Fruit fly (Drosophila melanogaster) whole organism, embryonic: ENCODE measurements around the gene CG6878.

Source experiments
- BtbVII ChIP-seq: fragments of 200-800 bp; sonication (Bioruptor generic); optimal IDR thresholded peaks from 3 replicates; lab custom pipeline; 2017; ENCODE audit warnings: missing biosample characterization, mild to moderate bottlenecking, missing genetic modification characterization
- C15 ChIP-seq: fragments of 200-800 bp; sonication (Bioruptor generic); IDR thresholded peaks from 3 replicates; pipeline ENCODE4 v1.3.6; 2022; ENCODE audit warnings: missing biosample characterization, missing genetic modification characterization
- CG10431 ChIP-seq: fragments of 200-800 bp; sonication (Bioruptor generic); optimal IDR thresholded peaks from 3 replicates; lab custom pipeline; 2018; ENCODE audit warnings: missing biosample characterization, mild to moderate bottlenecking, missing genetic modification characterization
- CG10979 ChIP-seq: fragments of 200-800 bp; sonication (Bioruptor generic); optimal IDR thresholded peaks from 2 replicates; lab custom pipeline; 2018; ENCODE audit warnings: missing biosample characterization, mild to moderate bottlenecking, missing genetic modification characterization, moderate library complexity
- CG11247 ChIP-seq: fragments of 200-800 bp; sonication (Bioruptor generic); IDR thresholded peaks from 2 replicates; pipeline ENCODE4 v1.3.6; 2022; ENCODE audit warnings: missing biosample characterization, missing genetic modification characterization
- CG12299 ChIP-seq: fragments of 200-800 bp; sonication (Bioruptor generic); optimal IDR thresholded peaks from 2 replicates; lab custom pipeline; 2018; ENCODE audit warnings: missing biosample characterization, mild to moderate bottlenecking, missing genetic modification characterization
- CG1233 ChIP-seq: fragments of 200-800 bp; sonication (Bioruptor generic); optimal IDR thresholded peaks from 4 replicates; lab custom pipeline; 2018; ENCODE audit warnings: missing biosample characterization, mild to moderate bottlenecking, missing genetic modification characterization
- CG15479 ChIP-seq: fragments of 200-800 bp; sonication (Bioruptor generic); optimal IDR thresholded peaks from 3 replicates; lab custom pipeline; 2019; ENCODE audit warnings: missing biosample characterization, mild to moderate bottlenecking, missing genetic modification characterization, moderate library complexity
- CG1602 ChIP-seq: fragments of 200-800 bp; sonication (Bioruptor generic); optimal IDR thresholded peaks from 3 replicates; lab custom pipeline; 2016; ENCODE audit warnings: missing biosample characterization, missing genetic modification characterization
- CG30431 ChIP-seq: fragments of 200-800 bp; sonication (Bioruptor generic); optimal IDR thresholded peaks from 2 replicates; lab custom pipeline; 2017; ENCODE audit warnings: missing biosample characterization, missing genetic modification characterization
- CG32772 ChIP-seq: fragments of 200-800 bp; sonication (Bioruptor generic); IDR thresholded peaks from 2 replicates; pipeline ENCODE4 v1.3.6; 2022; ENCODE audit warnings: missing biosample characterization, missing genetic modification characterization
- CG3726 ChIP-seq: fragments of 200-800 bp; sonication (Bioruptor generic); IDR thresholded peaks from 3 replicates; pipeline ENCODE4, ENCODE4 v1.3.6; 2022; ENCODE audit warnings: missing biosample characterization, missing genetic modification characterization
- CG4854 ChIP-seq: fragments of 200-800 bp; sonication (Bioruptor generic); optimal IDR thresholded peaks from 2 replicates; lab custom pipeline; 2016; ENCODE audit warnings: missing biosample characterization, missing genetic modification characterization, inconsistent platforms
- CG5180 ChIP-seq: fragments of 200-800 bp; sonication (Bioruptor generic); optimal IDR thresholded peaks from 3 replicates; lab custom pipeline; 2017; ENCODE audit warnings: missing biosample characterization, missing genetic modification characterization, mild to moderate bottlenecking, moderate library complexity, missing genetic modification reagents
- CG5245 ChIP-seq: fragments of 200-800 bp; sonication (Bioruptor generic); optimal IDR thresholded peaks from 3 replicates; lab custom pipeline; 2016; ENCODE audit warnings: missing biosample characterization, missing genetic modification characterization
- CG5953 ChIP-seq: fragments of 200-800 bp; sonication (Bioruptor generic); IDR thresholded peaks from 2 replicates; pipeline ENCODE4 v1.3.6; 2022; ENCODE audit warnings: missing biosample characterization, missing genetic modification characterization
- CG6854 ChIP-seq: fragments of 200-800 bp; sonication (Bioruptor generic); optimal IDR thresholded peaks from 3 replicates; lab custom pipeline; 2017; ENCODE audit warnings: missing biosample characterization, mild to moderate bottlenecking, missing genetic modification characterization
- CG7357 ChIP-seq: fragments of 200-800 bp; sonication (Bioruptor generic); IDR thresholded peaks from 3 replicates; pipeline ENCODE4 v1.3.6; 2022; ENCODE audit warnings: missing biosample characterization, missing genetic modification characterization
- D19A ChIP-seq: fragments of 200-800 bp; optimal IDR thresholded peaks from 3 replicates; lab custom pipeline; 2019; ENCODE audit warnings: missing biosample characterization, mild to moderate bottlenecking, missing genetic modification characterization, moderate library complexity
- Dref ChIP-seq: fragments of 200-800 bp; sonication (Bioruptor generic); IDR thresholded peaks from 2 replicates; pipeline ENCODE4 v1.3.6; 2022; ENCODE audit warnings: missing biosample characterization, missing genetic modification characterization
- HLHmδ ChIP-seq: fragments of 200-800 bp; sonication (Bioruptor generic); optimal IDR thresholded peaks from 2 replicates; lab custom pipeline; 2018; ENCODE audit warnings: missing biosample characterization, mild to moderate bottlenecking, missing genetic modification characterization, moderate library complexity
- Hr51 ChIP-seq, 2 experiments: fragments of 200-800 bp; sonication (Bioruptor generic); optimal IDR thresholded peaks; 2 replicates in 1 of 2; 3 replicates in 1 of 2; lab custom pipeline; 2016 to 2018; ENCODE audit warnings: missing biosample characterization in 2 of 2, missing genetic modification characterization in 2 of 2, mild to moderate bottlenecking in 1 of 2, moderate library complexity in 1 of 2
- NC2β ChIP-seq: fragments of 200-800 bp; sonication (Bioruptor generic); optimal IDR thresholded peaks from 2 replicates; lab custom pipeline; 2016; ENCODE audit warnings: missing biosample characterization, missing genetic modification characterization
- Neu2 ChIP-seq: fragments of 200-800 bp; sonication (Bioruptor generic); optimal IDR thresholded peaks from 3 replicates; lab custom pipeline; 2016; ENCODE audit warnings: missing biosample characterization, missing genetic modification characterization, borderline replicate concordance
- Pdp1 ChIP-seq, 2 experiments: fragments of 200-800 bp; sonication (Bioruptor generic); optimal IDR thresholded peaks; 3 replicates each; lab custom pipeline; 2016; ENCODE audit warnings: missing biosample characterization in 2 of 2, missing genetic modification characterization in 2 of 2, mild to moderate bottlenecking in 1 of 2, moderate library complexity in 1 of 2
- Rfx ChIP-seq: fragments of 200-800 bp; sonication (Bioruptor generic); IDR thresholded peaks from 2 replicates; pipeline ENCODE4 v1.3.6; 2022; ENCODE audit warnings: missing biosample characterization, missing genetic modification characterization
- Sox100B ChIP-seq: fragments of 200-800 bp; sonication (Bioruptor generic); optimal IDR thresholded peaks from 3 replicates; lab custom pipeline; 2018; ENCODE audit warnings: missing biosample characterization, mild to moderate bottlenecking, missing genetic modification characterization
- ato ChIP-seq: fragments of 200-800 bp; sonication (Bioruptor generic); IDR thresholded peaks from 2 replicates; pipeline ENCODE4 v1.3.6; 2022; ENCODE audit warnings: missing biosample characterization, missing genetic modification characterization; ENCODE audit not compliant: partially characterized antibody
- corto ChIP-seq: fragments of 200-800 bp; sonication (Bioruptor generic); optimal IDR thresholded peaks from 2 replicates; lab custom pipeline; 2016; ENCODE audit warnings: missing biosample characterization, mild to moderate bottlenecking, missing genetic modification characterization, moderate library complexity
- crp ChIP-seq, 2 experiments: fragments of 200-800 bp; sonication (Bioruptor generic); optimal IDR thresholded peaks; 2 replicates in 1 of 2; 3 replicates in 1 of 2; lab custom pipeline; 2017; ENCODE audit warnings: missing biosample characterization in 2 of 2, missing genetic modification characterization in 2 of 2, mild to moderate bottlenecking in 1 of 2, moderate library complexity in 1 of 2
- cwo ChIP-seq: fragments of 200-800 bp; sonication (Bioruptor generic); optimal IDR thresholded peaks from 3 replicates; lab custom pipeline; 2017; ENCODE audit warnings: missing biosample characterization, missing genetic modification characterization, mild to moderate bottlenecking, moderate library complexity, missing genetic modification reagents
- dmrt99B ChIP-seq: fragments of 200-800 bp; sonication (Bioruptor generic); optimal IDR thresholded peaks from 2 replicates; lab custom pipeline; 2018; ENCODE audit warnings: missing biosample characterization, mild to moderate bottlenecking, missing genetic modification characterization, moderate library complexity
- emc ChIP-seq: fragments of 200-800 bp; sonication (Bioruptor generic); optimal IDR thresholded peaks from 2 replicates; lab custom pipeline; 2016; ENCODE audit warnings: missing biosample characterization, missing genetic modification characterization
- esg ChIP-seq: fragments of 200-800 bp; sonication (Bioruptor generic); conservative IDR thresholded peaks from 2 replicates; pipeline ENCODE4 v1.3.6; 2022; ENCODE audit warnings: missing biosample characterization, missing genetic modification characterization
- hkb ChIP-seq, 2 experiments: fragments of 200-800 bp in 1 of 2; fragments of >200 bp in 1 of 2; sonication (Bioruptor generic) in 1 of 2; IDR thresholded peaks in 1 of 2; optimal IDR thresholded peaks in 1 of 2; 2 replicates each; pipeline versions ENCODE4 v1.3.6 to Lab custom; 2017 to 2022; ENCODE audit warnings: missing biosample characterization in 1 of 2, missing genetic modification characterization in 1 of 2
- jumu ChIP-seq: fragments of 200-800 bp; sonication (Bioruptor generic); optimal IDR thresholded peaks from 3 replicates; lab custom pipeline; 2016; ENCODE audit warnings: missing biosample characterization, missing genetic modification characterization
- nom ChIP-seq: fragments of 200-800 bp; sonication (Bioruptor generic); optimal IDR thresholded peaks from 2 replicates; lab custom pipeline; 2017; ENCODE audit warnings: missing biosample characterization, missing genetic modification characterization, mild to moderate bottlenecking, moderate library complexity, missing genetic modification reagents
- oc ChIP-seq: fragments of 200-800 bp; sonication (Bioruptor generic); optimal IDR thresholded peaks from 2 replicates; lab custom pipeline; 2018; ENCODE audit warnings: missing biosample characterization, mild to moderate bottlenecking, missing genetic modification characterization, moderate library complexity
- odd ChIP-seq: fragments of 200-800 bp; sonication (Bioruptor generic); optimal IDR thresholded peaks from 2 replicates; lab custom pipeline; 2017; ENCODE audit warnings: missing biosample characterization, mild to moderate bottlenecking, missing genetic modification characterization
- onecut ChIP-seq: fragments of 200-800 bp; sonication (Bioruptor generic); IDR thresholded peaks from 2 replicates; pipeline ENCODE4 v1.3.6; 2022; ENCODE audit warnings: missing biosample characterization, missing genetic modification characterization
- org-1 ChIP-seq: fragments of 200-800 bp; sonication (Bioruptor generic); optimal IDR thresholded peaks from 2 replicates; lab custom pipeline; 2017; ENCODE audit warnings: missing biosample characterization, missing genetic modification characterization
- peb ChIP-seq: fragments of 200-800 bp; sonication (Bioruptor generic); IDR thresholded peaks from 2 replicates; pipeline ENCODE4 v1.3.6; 2022; ENCODE audit warnings: missing biosample characterization, missing genetic modification characterization
- pzg ChIP-seq: fragments of 200-800 bp; sonication (Bioruptor generic); optimal IDR thresholded peaks from 3 replicates; lab custom pipeline; 2018; ENCODE audit warnings: missing biosample characterization, mild to moderate bottlenecking, missing genetic modification characterization, moderate library complexity
- row ChIP-seq: fragments of 200-800 bp; sonication (Bioruptor generic); IDR thresholded peaks from 3 replicates; pipeline ENCODE4 v1.3.6; 2022; ENCODE audit warnings: missing biosample characterization, missing genetic modification characterization
- slbo ChIP-seq: fragments of 200-800 bp; sonication (Bioruptor generic); IDR thresholded peaks from 2 replicates; pipeline ENCODE4 v1.3.6; 2022; ENCODE audit warnings: missing biosample characterization, missing genetic modification characterization
- sqz ChIP-seq: fragments of 200-800 bp; sonication (Bioruptor generic); optimal IDR thresholded peaks from 3 replicates; lab custom pipeline; 2018; ENCODE audit warnings: missing biosample characterization, mild to moderate bottlenecking, missing genetic modification characterization
- twi ChIP-seq: fragments of 200-800 bp; optimal IDR thresholded peaks from 2 replicates; lab custom pipeline; 2019; ENCODE audit warnings: missing biosample characterization, mild to moderate bottlenecking, missing genetic modification characterization, moderate library complexity

Gene CG6878

dm6 chr3L:15140268-15140957, 21.2 kb upstream of the CG6878 start (continued):
- TF ChIP-seq CG3726 = no peak
- no peak for TF ChIP-seq HLHmδ (GFP tag; lab: Kevin White, UChicago)
- no peak for TF ChIP-seq peb (GFP tag; lab: Robert Waterston, UW)
- no peak for TF ChIP-seq org-1 (GFP tag; lab: Kevin White, UChicago)
- TF ChIP-seq row (GFP tag; lab: Robert Waterston, UW) = peak; percentile 31
- no peak for TF ChIP-seq CG5953
- TF ChIP-seq CG15479 (GFP tag; lab: Kevin White, UChicago) = no peak
- no peak for TF ChIP-seq CG10979 (tag; lab: Kevin White, UChicago)
- TF ChIP-seq CG10431 (GFP tag; lab: Kevin White, UChicago) = no peak
- TF ChIP-seq corto = no peak
- TF ChIP-seq nom (GFP tag; lab: Kevin White, UChicago) = no peak
- no peak for TF ChIP-seq CG1602
- TF ChIP-seq CG5245 = no peak
- no peak for TF ChIP-seq oc (tag; lab: Kevin White, UChicago)
- no peak for TF ChIP-seq ato
- no peak for TF ChIP-seq CG32772 (GFP tag; lab: Robert Waterston, UW)
- peak in 1 of 2 experiments; percentile 85 for TF ChIP-seq Pdp1 (GFP tag; optimal IDR thresholded peaks at IDR 0.05; lab: Kevin White, UChicago)
- no peak for TF ChIP-seq Rfx (GFP tag; lab: Robert Waterston, UW)
- no peak for TF ChIP-seq emc (GFP tag; lab: Kevin White, UChicago)
- TF ChIP-seq Dref (GFP tag; lab: Robert Waterston, UW) = no peak
- no peak for TF ChIP-seq dmrt99B (tag; lab: Kevin White, UChicago)
- TF ChIP-seq D19A (tag; lab: Kevin White, UChicago) = no peak
- TF ChIP-seq CG11247 = no peak
- no peak for TF ChIP-seq C15 (GFP tag; lab: Robert Waterston, UW)
- no peak for TF ChIP-seq CG7357 (GFP tag; lab: Robert Waterston, UW)
- TF ChIP-seq Neu2 (GFP tag; lab: Kevin White, UChicago) = no peak
- TF ChIP-seq CG30431 (GFP tag; lab: Kevin White, UChicago) = no peak
- 0 out of 2 replicates have a peak, but pooled peaks have one; percentile 10 for TF ChIP-seq slbo
- no peak for TF ChIP-seq BtbVII (GFP tag; lab: Kevin White, UChicago)
- TF ChIP-seq esg (GFP tag; lab: Robert Waterston, UW) = no peak
- no peak for TF ChIP-seq CG12299 (tag; lab: Kevin White, UChicago)

- TF ChIP-seq jumu (no peak), CG5180 (GFP tag; lab: Kevin White, UChicago) (peak; percentile 23), onecut (GFP tag; lab: Robert Waterston, UW) (no peak), CG6854 (GFP tag; lab: Kevin White, UChicago) (no peak), odd (GFP tag; lab: Kevin White, UChicago) (no peak), NC2β (GFP tag; lab: Kevin White, UChicago) (no peak), hkb (optimal IDR thresholded peaks at IDR 0.05; lab: Kevin White, UChicago) (no peak), hkb (GFP tag; IDR thresholded peaks at IDR 0.05; lab: Robert Waterston, UW) (peak; percentile 7; the same call in 1 of the 2 replicates), dmrt99B (tag; lab: Kevin White, UChicago) (no peak), cwo (GFP tag; lab: Kevin White, UChicago) (no peak), sqz (GFP tag; lab: Kevin White, UChicago) (peak; percentile 95), crp (GFP tag; optimal IDR thresholded peaks at IDR 0.05; lab: Kevin White, UChicago) (no peak), twi (tag; lab: Kevin White, UChicago) (no peak), pzg (no peak), Sox100B (no peak), peb (GFP tag; lab: Robert Waterston, UW) (no peak), CG4854 (GFP tag; lab: Kevin White, UChicago) (no peak), Hr51 (GFP tag; optimal IDR thresholded peaks at IDR 0.05; lab: Kevin White, UChicago) (no peak), emc (GFP tag; lab: Kevin White, UChicago) (no peak), CG1233 (GFP tag; lab: Kevin White, UChicago) (no peak)
Measured at dm6 chr3L:15141118-15142003, 20.3 kb upstream of the CG6878 start.
